4 worm cellular contexts compared by ENCODE assay signal in genomic region chrX:4222779-4223387, ce11.
TF ChIP-seq lines count a peak whose summit lies in the region.

No protein-coding gene starts in this region.

TF ChIP-seq in whole organism, L2 larva, 48 proteins besides CTCF, POLR2A, EP300 and RAD21 (continues in another document):
- TF ChIP-seq lin-11 (tag; optimal IDR thresholded peaks at IDR 0.05; lab: Kevin White, UChicago) (peak; percentile 77), nhr-23 (tag; optimal IDR thresholded peaks at IDR 0.05; lab: Kevin White, UChicago) (no peak), F13H6.1 (tag; optimal IDR thresholded peaks at IDR 0.05; lab: Kevin White, UChicago) (peak; percentile 97), blmp-1 (tag; optimal IDR thresholded peaks at IDR 0.05; lab: Kevin White, UChicago; ENCODE audit: insufficient read depth) (no peak), egl-27 (tag; optimal IDR thresholded peaks at IDR 0.05; lab: Kevin White, UChicago) (peak; percentile 84), nhr-6 (tag; optimal IDR thresholded peaks at IDR 0.05; lab: Kevin White, UChicago) (peak; percentile 86), ztf-1 (GFP tag; conservative IDR thresholded peaks at IDR 0.05; lab: Robert Waterston, UW) (no peak), elt-1 (tag; optimal IDR thresholded peaks at IDR 0.05; lab: Kevin White, UChicago) (peak; percentile 44), unc-39 (tag; optimal IDR thresholded peaks at IDR 0.05; lab: Kevin White, UChicago) (no peak), lsy-2 (tag; optimal IDR thresholded peaks at IDR 0.05; lab: Kevin White, UChicago) (peak; percentile 39 to 81), fos-1 (tag; optimal IDR thresholded peaks at IDR 0.05; lab: Kevin White, UChicago) (no peak), snpc-4 (tag; optimal IDR thresholded peaks at IDR 0.05; lab: Kevin White, UChicago) (peak; percentile 39), sem-4 (tag; optimal IDR thresholded peaks at IDR 0.05; lab: Kevin White, UChicago) (peak; percentile 85), ztf-4 (tag; optimal IDR thresholded peaks at IDR 0.05; lab: Kevin White, UChicago) (peak; percentile 80), gmeb-1 (tag; optimal IDR thresholded peaks at IDR 0.05; lab: Kevin White, UChicago) (peak; percentile 76), mab-5 (tag; optimal IDR thresholded peaks at IDR 0.05; lab: Kevin White, UChicago) (peak; percentile 82), ama-1 (optimal IDR thresholded peaks at IDR 0.05; lab: Kevin White, UChicago) (peak; percentile 63), elt-3 (tag; optimal IDR thresholded peaks at IDR 0.05; lab: Kevin White, UChicago) (no peak), peb-1 (tag; optimal IDR thresholded peaks at IDR 0.05; lab: Kevin White, UChicago) (no peak), aly-2 (tag; optimal IDR thresholded peaks at IDR 0.05; lab: Kevin White, UChicago) (no peak), ztf-11 (tag; optimal IDR thresholded peaks at IDR 0.05; lab: Kevin White, UChicago) (no peak), nhr-25 (tag; optimal IDR thresholded peaks at IDR 0.05; lab: Kevin White, UChicago) (peak; percentile 77), ceh-82 (tag; optimal IDR thresholded peaks at IDR 0.05; lab: Kevin White, UChicago) (no peak)

TF ChIP-seq in whole organism, L4 larva, 104 proteins besides CTCF, POLR2A, EP300 and RAD21 (continues in another document):
- TF ChIP-seq lin-38 (GFP tag; IDR thresholded peaks at IDR 0.05; lab: Robert Waterston, UW) = peak; percentile 47
- TF ChIP-seq nhr-11 (tag; optimal IDR thresholded peaks at IDR 0.05; lab: Kevin White, UChicago) = peak; percentile 17
- no peak for TF ChIP-seq daf-8 (GFP tag; IDR thresholded peaks at IDR 0.05; lab: Robert Waterston, UW)
- no peak for TF ChIP-seq ces-1 (GFP tag; optimal IDR thresholded peaks at IDR 0.05; lab: Kevin White, UChicago)
- TF ChIP-seq lin-13 (GFP tag; optimal IDR thresholded peaks at IDR 0.05; lab: Kevin White, UChicago) = no peak
- no peak for TF ChIP-seq gei-8 (GFP tag; optimal IDR thresholded peaks at IDR 0.05; lab: Kevin White, UChicago)
- TF ChIP-seq ceh-44 (GFP tag; IDR thresholded peaks at IDR 0.05; lab: Robert Waterston, UW) = no peak
- TF ChIP-seq dmd-8 (GFP tag; IDR thresholded peaks at IDR 0.05; lab: Robert Waterston, UW) = peak; percentile 66; the same call in 1 of the 2 replicates
- no peak for TF ChIP-seq aly-2 (tag; optimal IDR thresholded peaks at IDR 0.05; lab: Kevin White, UChicago)
- TF ChIP-seq spr-3 (GFP tag; optimal IDR thresholded peaks at IDR 0.05; lab: Kevin White, UChicago) = peak; percentile 76
- TF ChIP-seq aha-1 (tag; lab: Kevin White, UChicago) = peak; percentile 99
- peak; percentile 25 for TF ChIP-seq T20F7.1 (GFP tag; optimal IDR thresholded peaks at IDR 0.05; lab: Kevin White, UChicago)
- peak; percentile 56 to 86 for TF ChIP-seq daf-16 (GFP tag; optimal IDR thresholded peaks at IDR 0.05; lab: Kevin White, UChicago)
- peak; percentile 51 for TF ChIP-seq daf-16 (tag; optimal IDR thresholded peaks at IDR 0.05; lab: Kevin White, UChicago)
- TF ChIP-seq dpl-1 (GFP tag; optimal IDR thresholded peaks at IDR 0.05; lab: Kevin White, UChicago) = peak; percentile 10
- peak; percentile 86 for TF ChIP-seq pha-4 (GFP tag; IDR thresholded peaks at IDR 0.05; lab: Robert Waterston, UW)
- TF ChIP-seq pha-4 (tag; optimal IDR thresholded peaks at IDR 0.05; lab: Kevin White, UChicago) = no peak
- peak; percentile 88 for TF ChIP-seq nhr-48 (tag; optimal IDR thresholded peaks at IDR 0.05; lab: Kevin White, UChicago)
- TF ChIP-seq mep-1 (tag; optimal IDR thresholded peaks at IDR 0.05; lab: Kevin White, UChicago) = peak; percentile 61
- no peak for TF ChIP-seq nhr-41 (GFP tag; IDR thresholded peaks at IDR 0.05; lab: Robert Waterston, UW)
- peak; percentile 57 for TF ChIP-seq nhr-42 (GFP tag; IDR thresholded peaks at IDR 0.05; lab: Robert Waterston, UW)
- peak in 1 of 2 experiments; percentile 53 for TF ChIP-seq mdl-1 (tag; optimal IDR thresholded peaks at IDR 0.05; lab: Kevin White, UChicago)
- TF ChIP-seq ceh-62 (tag; optimal IDR thresholded peaks at IDR 0.05; lab: Kevin White, UChicago) = no peak
- TF ChIP-seq ZK546.5 (tag; optimal IDR thresholded peaks at IDR 0.05; lab: Kevin White, UChicago) = no peak
- TF ChIP-seq Y5F2A.4 (GFP tag; optimal IDR thresholded peaks at IDR 0.05; lab: Kevin White, UChicago) = no peak

TF ChIP-seq in whole organism, late embryonic, 69 proteins besides CTCF, POLR2A, EP300 and RAD21 (continues in another document):
- TF ChIP-seq ceh-24 (tag; optimal IDR thresholded peaks at IDR 0.05; lab: Kevin White, UChicago) = no peak
- TF ChIP-seq K09A11.1 (tag; optimal IDR thresholded peaks at IDR 0.05; lab: Kevin White, UChicago; ENCODE audit: insufficient read depth) = no peak
- TF ChIP-seq eyg-1 (tag; optimal IDR thresholded peaks at IDR 0.05; lab: Kevin White, UChicago) = peak; percentile 89
- TF ChIP-seq hlh-6 (tag; optimal IDR thresholded peaks at IDR 0.05; lab: Kevin White, UChicago) = no peak
- peak; percentile 76 for TF ChIP-seq unc-55 (GFP tag; optimal IDR thresholded peaks at IDR 0.05; lab: Kevin White, UChicago)
- TF ChIP-seq fkh-10 (GFP tag; optimal IDR thresholded peaks at IDR 0.05; lab: Kevin White, UChicago) = no peak
- no peak for TF ChIP-seq elt-4 (tag; optimal IDR thresholded peaks at IDR 0.05; lab: Kevin White, UChicago)
- peak; percentile 50 for TF ChIP-seq ceh-18 (tag; optimal IDR thresholded peaks at IDR 0.05; lab: Kevin White, UChicago)
- no peak for TF ChIP-seq sox-4 (tag; optimal IDR thresholded peaks at IDR 0.05; lab: Kevin White, UChicago)
- TF ChIP-seq pros-1 (tag; optimal IDR thresholded peaks at IDR 0.05; lab: Kevin White, UChicago) = peak; percentile 71
- peak; percentile 35 for TF ChIP-seq nfya-1 (tag; optimal IDR thresholded peaks at IDR 0.05; lab: Kevin White, UChicago)
- TF ChIP-seq ets-4 (tag; optimal IDR thresholded peaks at IDR 0.05; lab: Kevin White, UChicago) = peak; percentile 14
- no peak for TF ChIP-seq sox-2 (GFP tag; IDR thresholded peaks at IDR 0.05; lab: Robert Waterston, UW)
- peak; percentile 71 for TF ChIP-seq sdc-2 (tag; optimal IDR thresholded peaks at IDR 0.05; lab: Kevin White, UChicago)
- TF ChIP-seq C08G9.2 (tag; optimal IDR thresholded peaks at IDR 0.05; lab: Kevin White, UChicago) = no peak
- TF ChIP-seq fkh-6 (tag; optimal IDR thresholded peaks at IDR 0.05; lab: Kevin White, UChicago) = no peak
- peak; percentile 54 for TF ChIP-seq F13H6.1 (tag; optimal IDR thresholded peaks at IDR 0.05; lab: Kevin White, UChicago)
- peak; percentile 25 for TF ChIP-seq unc-42 (tag; optimal IDR thresholded peaks at IDR 0.05; lab: Kevin White, UChicago)
- TF ChIP-seq pha-4 (tag; optimal IDR thresholded peaks at IDR 0.05; lab: Kevin White, UChicago) = no peak
- peak; percentile 89 for TF ChIP-seq pax-1 (tag; optimal IDR thresholded peaks at IDR 0.05; lab: Kevin White, UChicago)
- peak; percentile 71 for TF ChIP-seq ceh-31 (tag; optimal IDR thresholded peaks at IDR 0.05; lab: Kevin White, UChicago)
- peak; percentile 3 for TF ChIP-seq madf-2 (tag; optimal IDR thresholded peaks at IDR 0.05; lab: Kevin White, UChicago)
- no peak for TF ChIP-seq ztf-16 (tag; optimal IDR thresholded peaks at IDR 0.05; lab: Kevin White, UChicago)
- no peak for TF ChIP-seq hlh-8 (tag; optimal IDR thresholded peaks at IDR 0.05; lab: Kevin White, UChicago)
- TF ChIP-seq ama-1 (optimal IDR thresholded peaks at IDR 0.05; lab: Kevin White, UChicago) = peak; percentile 83
- TF ChIP-seq dve-1 (tag; optimal IDR thresholded peaks at IDR 0.05; lab: Kevin White, UChicago) = peak; percentile 32

TF ChIP-seq in whole organism, mixed stage, embryonic, 35 proteins besides CTCF, POLR2A, EP300 and RAD21:
- TF ChIP-seq sptf-1 (tag; optimal IDR thresholded peaks at IDR 0.05; lab: Kevin White, UChicago) (no peak), hlh-1 (tag; optimal IDR thresholded peaks at IDR 0.05; lab: Kevin White, UChicago) (peak; percentile 26), sem-2 (GFP tag; optimal IDR thresholded peaks at IDR 0.05; lab: Kevin White, UChicago) (no peak), lin-13 (tag; optimal IDR thresholded peaks at IDR 0.05; lab: Kevin White, UChicago) (peak; percentile 54), ceh-83 (GFP tag; optimal IDR thresholded peaks at IDR 0.05; lab: Kevin White, UChicago) (no peak), cnd-1 (tag; optimal IDR thresholded peaks at IDR 0.05; lab: Kevin White, UChicago) (peak; percentile 26), snpc-4 (tag; optimal IDR thresholded peaks at IDR 0.05; lab: Kevin White, UChicago) (no peak), nhr-76 (tag; optimal IDR thresholded peaks at IDR 0.05; lab: Kevin White, UChicago) (no peak), unc-120 (tag; optimal IDR thresholded peaks at IDR 0.05; lab: Kevin White, UChicago; ENCODE audit: poor library complexity, severe bottlenecking) (peak; percentile 61), unc-62 (GFP tag; optimal IDR thresholded peaks at IDR 0.05; lab: Kevin White, UChicago) (peak; percentile 32), ceh-39 (tag; optimal IDR thresholded peaks at IDR 0.05; lab: Kevin White, UChicago) (peak; percentile 12), elt-3 (tag; optimal IDR thresholded peaks at IDR 0.05; lab: Kevin White, UChicago) (no peak), ces-1 (GFP tag; optimal IDR thresholded peaks at IDR 0.05; lab: Kevin White, UChicago) (peak; percentile 72), pha-4 (tag; optimal IDR thresholded peaks at IDR 0.05; lab: Kevin White, UChicago) (peak; percentile 55), elt-1 (tag; optimal IDR thresholded peaks at IDR 0.05; lab: Kevin White, UChicago; ENCODE audit: borderline replicate concordance, insufficient read depth) (no peak), mls-2 (tag; optimal IDR thresholded peaks at IDR 0.05; lab: Kevin White, UChicago) (peak; percentile 32), M03D4.4 (tag; optimal IDR thresholded peaks at IDR 0.05; lab: Kevin White, UChicago) (no peak), ham-2 (GFP tag; optimal IDR thresholded peaks at IDR 0.05; lab: Kevin White, UChicago) (peak; percentile 100), mep-1 (tag; optimal IDR thresholded peaks at IDR 0.05; lab: Kevin White, UChicago) (no peak), tbx-8 (GFP tag; optimal IDR thresholded peaks at IDR 0.05; lab: Kevin White, UChicago) (no peak), lsy-2 (tag; optimal IDR thresholded peaks at IDR 0.05; lab: Kevin White, UChicago) (no peak), nhr-237 (tag; optimal IDR thresholded peaks at IDR 0.05; lab: Kevin White, UChicago) (no peak)
